Fruit fly (Drosophila melanogaster) whole organism, prepupa: ENCODE data around the gene CG43203.

ENCODE experiments used
- CG10631 ChIP-seq: fragments of 200-800 bp; sonication (Bioruptor generic); optimal IDR thresholded peaks from 2 replicates; lab custom pipeline; 2016; ENCODE audit warnings: missing biosample characterization, missing genetic modification characterization
- CG11762 ChIP-seq: fragments of 200-800 bp; sonication (Bioruptor generic); optimal IDR thresholded peaks from 3 replicates; lab custom pipeline; 2016; ENCODE audit warnings: missing biosample characterization, missing genetic modification characterization; ENCODE audit not compliant: insufficient read depth
- CG11902 ChIP-seq: fragments of 200-800 bp; sonication (Bioruptor generic); optimal IDR thresholded peaks from 3 replicates; lab custom pipeline; 2016; ENCODE audit warnings: missing biosample characterization, missing genetic modification characterization
- CG15336 ChIP-seq: fragments of 200-800 bp; sonication (Bioruptor generic); IDR thresholded peaks from 2 replicates; pipeline ENCODE4 v1.3.6; 2022; ENCODE audit warnings: missing biosample characterization, missing genetic modification characterization
- CG16779 ChIP-seq: fragments of 200-800 bp; sonication (Bioruptor generic); optimal IDR thresholded peaks from 3 replicates; lab custom pipeline; 2017; ENCODE audit warnings: missing biosample characterization, mild to moderate bottlenecking, missing genetic modification characterization
- CG3032 ChIP-seq: fragments of 200-800 bp; optimal IDR thresholded peaks from 2 replicates; lab custom pipeline; 2019; ENCODE audit warnings: missing biosample characterization, mild to moderate bottlenecking, missing genetic modification characterization, moderate library complexity
- CG31627 ChIP-seq: fragments of 200-800 bp; sonication (Bioruptor generic); optimal IDR thresholded peaks from 3 replicates; lab custom pipeline; 2016; ENCODE audit warnings: missing biosample characterization, missing genetic modification characterization
- CG3919 ChIP-seq: fragments of 200-800 bp; sonication (Bioruptor generic); optimal IDR thresholded peaks from 3 replicates; lab custom pipeline; 2016; ENCODE audit warnings: missing biosample characterization, missing genetic modification characterization
- CG6276 ChIP-seq: fragments of 200-800 bp; sonication (Bioruptor generic); optimal IDR thresholded peaks from 2 replicates; lab custom pipeline; 2017; ENCODE audit warnings: missing biosample characterization, mild to moderate bottlenecking, missing genetic modification characterization
- CG6792 ChIP-seq: fragments of 200-800 bp; sonication (Bioruptor generic); optimal IDR thresholded peaks from 3 replicates; lab custom pipeline; 2016; ENCODE audit warnings: missing biosample characterization, missing genetic modification characterization
- CG6808 ChIP-seq: fragments of 200-800 bp; sonication (Bioruptor generic); optimal IDR thresholded peaks from 3 replicates; lab custom pipeline; 2017; ENCODE audit warnings: missing biosample characterization, missing genetic modification characterization, mild to moderate bottlenecking, moderate library complexity, missing genetic modification reagents
- CG6854 ChIP-seq: fragments of 200-800 bp; sonication (Bioruptor generic); optimal IDR thresholded peaks from 2 replicates; lab custom pipeline; 2017; ENCODE audit warnings: missing biosample characterization, mild to moderate bottlenecking, missing genetic modification characterization
- CG8119 ChIP-seq: fragments of 200-800 bp; sonication (Bioruptor generic); IDR thresholded peaks from 3 replicates; pipeline ENCODE4 v1.3.6; 2022; ENCODE audit warnings: missing biosample characterization, missing genetic modification characterization
- CG8319 ChIP-seq: fragments of 200-800 bp; sonication (Bioruptor generic); optimal IDR thresholded peaks from 3 replicates; lab custom pipeline; 2016; ENCODE audit warnings: missing biosample characterization, missing genetic modification characterization
- CG8632 ChIP-seq: fragments of 200-800 bp; sonication (Bioruptor generic); optimal IDR thresholded peaks from 3 replicates; lab custom pipeline; 2016; ENCODE audit warnings: missing biosample characterization, missing genetic modification characterization
- CG9139 ChIP-seq: fragments of 200-800 bp; sonication (Bioruptor generic); optimal IDR thresholded peaks from 3 replicates; lab custom pipeline; 2017; ENCODE audit warnings: missing biosample characterization, mild to moderate bottlenecking, missing genetic modification characterization
- Eip75B ChIP-seq: fragments of 200-800 bp; sonication (Bioruptor generic); optimal IDR thresholded peaks from 3 replicates; lab custom pipeline; 2016; ENCODE audit warnings: missing biosample characterization, missing genetic modification characterization
- Eip78C ChIP-seq: fragments of 200-800 bp; sonication (Bioruptor generic); peaks from one replicate; lab custom pipeline; 2016; ENCODE audit warnings: missing biosample characterization, missing genetic modification characterization
- Eip93F ChIP-seq: fragments of 200-800 bp; sonication (Bioruptor generic); optimal IDR thresholded peaks from 2 replicates; lab custom pipeline; 2016; ENCODE audit warnings: missing biosample characterization, mild to moderate bottlenecking, missing genetic modification characterization
- Ets21C ChIP-seq: fragments of 200-800 bp; sonication (Bioruptor generic); optimal IDR thresholded peaks from 3 replicates; lab custom pipeline; 2016; ENCODE audit warnings: missing biosample characterization, missing genetic modification characterization
- Ets96B ChIP-seq: fragments of 200-800 bp; optimal IDR thresholded peaks from 2 replicates; lab custom pipeline; 2019; ENCODE audit warnings: missing biosample characterization, mild to moderate bottlenecking, missing genetic modification characterization, moderate library complexity
- Gug ChIP-seq: fragments of 200-800 bp; sonication (Bioruptor generic); IDR thresholded peaks from 2 replicates; pipeline ENCODE4 v1.3.6; 2022; ENCODE audit warnings: missing biosample characterization, missing genetic modification characterization
- Hr39 ChIP-seq: fragments of 200-800 bp; sonication (Bioruptor generic); optimal IDR thresholded peaks from 2 replicates; lab custom pipeline; 2016; ENCODE audit warnings: missing biosample characterization, missing genetic modification characterization
- Hr4 ChIP-seq: fragments of 200-800 bp; sonication (Bioruptor generic); optimal IDR thresholded peaks from 3 replicates; lab custom pipeline; 2016; ENCODE audit warnings: missing biosample characterization, missing genetic modification characterization
- Lpt ChIP-seq: fragments of 200-800 bp; sonication (Bioruptor generic); optimal IDR thresholded peaks from 3 replicates; lab custom pipeline; 2016; ENCODE audit warnings: missing biosample characterization, missing genetic modification characterization
- Met ChIP-seq: fragments of 200-800 bp; sonication (Bioruptor generic); optimal IDR thresholded peaks from 3 replicates; lab custom pipeline; 2016; ENCODE audit warnings: missing biosample characterization, missing genetic modification characterization
- OdsH ChIP-seq: fragments of 200-800 bp; sonication (Bioruptor generic); optimal IDR thresholded peaks from 3 replicates; lab custom pipeline; 2016; ENCODE audit warnings: missing biosample characterization, missing genetic modification characterization
- Sox14 ChIP-seq: fragments of 200-800 bp; sonication (Bioruptor generic); optimal IDR thresholded peaks from 3 replicates; lab custom pipeline; 2016; ENCODE audit warnings: missing biosample characterization, missing genetic modification characterization
- Sox15 ChIP-seq: fragments of 200-800 bp; sonication (Bioruptor generic); optimal IDR thresholded peaks from 3 replicates; lab custom pipeline; 2016; ENCODE audit warnings: missing biosample characterization, missing genetic modification characterization
- achi ChIP-seq: fragments of 200-800 bp; sonication (Bioruptor generic); optimal IDR thresholded peaks from 3 replicates; lab custom pipeline; 2016; ENCODE audit warnings: missing biosample characterization, missing genetic modification characterization
- cyc ChIP-seq: fragments of 200-800 bp; sonication (Bioruptor generic); optimal IDR thresholded peaks from 3 replicates; lab custom pipeline; 2016; ENCODE audit warnings: missing biosample characterization, missing genetic modification characterization
- dac ChIP-seq: fragments of 200-800 bp; sonication (Bioruptor generic); optimal IDR thresholded peaks from 2 replicates; lab custom pipeline; 2017; ENCODE audit warnings: missing biosample characterization, mild to moderate bottlenecking, missing genetic modification characterization
- dsx ChIP-seq: fragments of 200-800 bp; optimal IDR thresholded peaks from 3 replicates; lab custom pipeline; 2019; ENCODE audit warnings: missing biosample characterization, mild to moderate bottlenecking, missing genetic modification characterization, moderate library complexity; ENCODE audit not compliant: poor library complexity, severe bottlenecking
- fd59A ChIP-seq: fragments of 200-800 bp; sonication (Bioruptor generic); optimal IDR thresholded peaks from 2 replicates; lab custom pipeline; 2017; ENCODE audit warnings: missing biosample characterization, mild to moderate bottlenecking, missing genetic modification characterization, missing genetic modification reagents
- fkh ChIP-seq: fragments of 200-800 bp; sonication (Bioruptor generic); optimal IDR thresholded peaks from 3 replicates; lab custom pipeline; 2017; ENCODE audit warnings: missing biosample characterization, mild to moderate bottlenecking, missing genetic modification characterization, moderate library complexity
- net ChIP-seq: fragments of 200-800 bp; sonication (Bioruptor generic); optimal IDR thresholded peaks from 3 replicates; lab custom pipeline; 2016; ENCODE audit warnings: missing biosample characterization, missing genetic modification characterization
- salr ChIP-seq, 2 experiments: fragments of 200-800 bp; sonication (Bioruptor generic); optimal IDR thresholded peaks; 3 replicates each; lab custom pipeline; 2016 to 2018; ENCODE audit warnings: missing biosample characterization in 2 of 2, missing genetic modification characterization in 2 of 2, mild to moderate bottlenecking in 1 of 2
- spab ChIP-seq: fragments of 200-800 bp; sonication (Bioruptor generic); optimal IDR thresholded peaks from 2 replicates; lab custom pipeline; 2017; ENCODE audit warnings: missing biosample characterization, mild to moderate bottlenecking, missing genetic modification characterization, missing genetic modification reagents
- ss ChIP-seq, 2 experiments: fragments of 200-800 bp; sonication (Bioruptor generic); optimal IDR thresholded peaks; 2 replicates in 1 of 2; 3 replicates in 1 of 2; lab custom pipeline; 2017 to 2018; ENCODE audit warnings: mild to moderate bottlenecking in 2 of 2, missing biosample characterization in 2 of 2, missing genetic modification characterization in 2 of 2, moderate library complexity in 1 of 2
- svp ChIP-seq: fragments of 200-800 bp; sonication (Bioruptor generic); peaks from one replicate; lab custom pipeline; 2016; ENCODE audit warnings: missing biosample characterization, missing genetic modification characterization
- topi ChIP-seq: fragments of 200-800 bp; sonication (Bioruptor generic); optimal IDR thresholded peaks from 3 replicates; lab custom pipeline; 2016; ENCODE audit warnings: missing biosample characterization, missing genetic modification characterization

CG43203 gene

dm6 chr3R:19353751-19354150, at the start of gene CG43203:
Gene CG43203 (plus strand): TSS chr3R:19354051.
- TF ChIP-seq Ets21C (GFP tag; lab: Kevin White, UChicago) (no peak), CG11762 (GFP tag; lab: Kevin White, UChicago) (no peak), Sox15 (GFP tag; lab: Kevin White, UChicago) (no peak), fkh (GFP tag; lab: Kevin White, UChicago) (no peak), dsx (no peak), svp (GFP tag; lab: Kevin White, UChicago) (peak; percentile 55), spab (GFP tag; lab: Kevin White, UChicago) (no peak), Eip78C (peak; percentile 36), Eip75B (no peak)

dm6 chr3R:19306439-19307120, 47.3 kb upstream of the CG43203 start:
- TF ChIP-seq Lpt (no peak), CG8119 (GFP tag; lab: Robert Waterston, UW) (no peak), ss (GFP tag; optimal IDR thresholded peaks at IDR 0.05; lab: Kevin White, UChicago) (peak in 1 of 2 experiments; percentile 69), Eip78C (peak; percentile 38), Ets96B (tag; lab: Kevin White, UChicago) (no peak)
- TF ChIP-seq, all 60 proteins: peak for 2

- TF ChIP-seq CG6854 (GFP tag; lab: Kevin White, UChicago) (peak; percentile 35), CG6792 (GFP tag; lab: Kevin White, UChicago) (no peak), CG16779 (no peak), salr (GFP tag; optimal IDR thresholded peaks at IDR 0.05; lab: Kevin White, UChicago) (no peak), CG8632 (GFP tag; lab: Kevin White, UChicago) (no peak), ss (GFP tag; optimal IDR thresholded peaks at IDR 0.05; lab: Kevin White, UChicago) (peak in 1 of 2 experiments; percentile 4)
These were observed 44.9 kb upstream of the CG43203 start for dm6 chr3R:19308770-19309503.

dm6 chr3R:19310352-19311055, 43.3 kb upstream of the CG43203 start:
- no peak for TF ChIP-seq achi (GFP tag; lab: Kevin White, UChicago)
- TF ChIP-seq CG6276 (GFP tag; lab: Kevin White, UChicago): no peak
- TF ChIP-seq CG10631 (GFP tag; lab: Kevin White, UChicago): no peak
- no peak for TF ChIP-seq Hr39 (GFP tag; lab: Kevin White, UChicago)
- no peak for TF ChIP-seq dac (GFP tag; lab: Kevin White, UChicago)
- no peak for TF ChIP-seq CG6792 (GFP tag; lab: Kevin White, UChicago)
- no peak for TF ChIP-seq CG11762 (GFP tag; lab: Kevin White, UChicago)
- no peak for TF ChIP-seq OdsH
- peak; percentile 1 for TF ChIP-seq spab (GFP tag; lab: Kevin White, UChicago)
- no peak for TF ChIP-seq CG31627 (GFP tag; lab: Kevin White, UChicago)
- TF ChIP-seq net (GFP tag; lab: Kevin White, UChicago): no peak
- no peak for TF ChIP-seq topi (GFP tag; lab: Kevin White, UChicago)
- TF ChIP-seq CG6808: peak; percentile 30
- TF ChIP-seq Sox15 (GFP tag; lab: Kevin White, UChicago): no peak
- no peak for TF ChIP-seq CG3032 (tag; lab: Kevin White, UChicago)
- TF ChIP-seq CG8319 (GFP tag; lab: Kevin White, UChicago): no peak
- TF ChIP-seq Ets96B (tag; lab: Kevin White, UChicago): no peak
- no peak for TF ChIP-seq Eip93F (GFP tag; lab: Kevin White, UChicago)
- no peak for TF ChIP-seq dsx
- no peak for TF ChIP-seq Sox14 (GFP tag; lab: Kevin White, UChicago)
- TF ChIP-seq Hr4 (GFP tag; lab: Kevin White, UChicago): no peak
- TF ChIP-seq Met: no peak
- no peak for TF ChIP-seq fd59A
- peak; percentile 47 to 66 for TF ChIP-seq ss (GFP tag; optimal IDR thresholded peaks at IDR 0.05; lab: Kevin White, UChicago)
- TF ChIP-seq salr (GFP tag; optimal IDR thresholded peaks at IDR 0.05; lab: Kevin White, UChicago): no peak
- no peak for TF ChIP-seq CG11902 (GFP tag; lab: Kevin White, UChicago)
- TF ChIP-seq Gug: no peak
- TF ChIP-seq CG9139 (GFP tag; lab: Kevin White, UChicago): no peak
- TF ChIP-seq CG3919 (GFP tag; lab: Kevin White, UChicago): no peak
- TF ChIP-seq cyc (GFP tag; lab: Kevin White, UChicago): no peak
- no peak for TF ChIP-seq Ets21C (GFP tag; lab: Kevin White, UChicago)
- no peak for TF ChIP-seq CG15336
